Worm (Caenorhabditis elegans) whole organism, L4/young adult: ENCODE measurements around the gene spcs-2.

Source experiments
- W03F9.2 ChIP-seq: fragments of 150-350 bp; optimal IDR thresholded peaks from 2 replicates; lab custom pipeline; 2014; ENCODE audit warnings: missing biosample characterization, missing genetic modification characterization
- dao-5 ChIP-seq: sonication (generic microtip); optimal IDR thresholded peaks from 2 replicates; lab custom pipeline; 2016; ENCODE audit warnings: missing genotype, missing genetic modification characterization, moderate library complexity, missing compliant biosample characterization
- him-1 ChIP-seq: sonication (generic microtip); optimal IDR thresholded peaks from 2 replicates; lab custom pipeline; 2016; ENCODE audit warnings: missing genotype, missing genetic modification reagents, missing genetic modification characterization, missing compliant biosample characterization

spcs-2 gene

DNA sequence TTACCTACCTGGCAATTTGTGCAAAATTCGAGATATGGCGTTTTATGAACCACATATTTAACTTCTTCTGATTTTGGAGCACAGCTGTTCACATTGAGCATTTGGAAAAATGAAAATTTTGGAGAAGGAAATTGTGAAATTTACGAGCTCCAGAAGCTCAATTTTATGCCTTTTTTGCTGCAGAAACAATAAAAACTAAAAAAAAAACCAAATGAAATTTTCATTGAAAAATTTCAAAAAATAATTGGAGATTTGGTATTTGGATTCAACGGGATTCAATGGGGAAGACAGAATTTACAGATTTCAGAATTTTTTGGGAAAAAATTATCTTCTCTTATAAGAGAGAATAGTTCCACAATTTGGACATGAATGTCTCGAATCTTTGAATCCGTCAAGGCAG lies 18.2 kb upstream of the spcs-2 start, which contains the start of gene Y37D8A.26:
Gene Y37D8A.26 (minus strand): TSS at position 101 of the 400 bp plus-strand sequence.
- TF ChIP-seq dao-5 (tag; lab: Kevin White, UChicago) (no peak), him-1 (tag; lab: Kevin White, UChicago) (no peak), W03F9.2 (tag; lab: Kevin White, UChicago) (no peak)

DNA sequence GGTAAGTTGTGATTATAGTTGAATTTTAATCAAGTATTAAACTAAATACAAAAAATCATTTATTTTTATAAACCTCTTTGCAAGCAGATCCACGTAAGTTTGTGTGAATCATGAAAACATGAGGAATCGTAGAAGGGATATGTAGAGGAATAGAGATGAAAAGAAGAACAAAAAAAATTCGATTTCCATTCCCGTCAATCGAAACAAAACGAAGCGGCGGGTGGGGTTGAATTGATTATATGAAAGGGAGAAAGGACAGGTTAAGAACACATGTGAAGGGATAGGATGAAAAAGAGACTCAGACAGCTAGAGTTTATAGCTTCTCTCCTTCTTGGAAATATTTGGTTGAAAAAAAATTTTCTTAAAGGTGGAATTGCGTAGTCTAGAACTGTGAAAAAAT lies 14.7 kb upstream of the spcs-2 start:
- no peak for TF ChIP-seq dao-5 (tag; lab: Kevin White, UChicago)
- TF ChIP-seq W03F9.2 (tag; lab: Kevin White, UChicago): no peak
- no peak for TF ChIP-seq him-1 (tag; lab: Kevin White, UChicago)

DNA sequence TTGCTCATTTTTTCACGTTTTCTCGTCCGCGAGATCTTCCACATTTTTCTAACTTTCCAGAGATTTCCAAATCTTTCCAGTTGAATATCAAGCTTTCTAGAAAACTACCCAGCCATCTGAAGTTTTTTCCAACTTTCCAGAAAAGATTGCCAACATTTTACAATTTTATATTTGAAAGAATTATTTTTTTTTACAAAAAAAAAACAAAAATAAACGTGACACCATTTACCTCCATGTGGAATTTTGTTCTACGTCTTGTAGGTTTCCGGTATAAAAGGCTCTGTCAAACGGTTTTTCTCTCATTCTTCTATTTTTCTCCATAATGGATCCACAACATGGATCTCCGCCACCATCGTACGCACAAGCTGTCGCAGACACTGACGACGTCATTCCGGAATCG lies 10.2 kb upstream of the spcs-2 start, which contains the start of gene Y37D8A.8:
Gene Y37D8A.8 (plus strand): TSS at position 301 of the 400 bp plus-strand sequence.
- TF ChIP-seq him-1 (tag; lab: Kevin White, UChicago) (no peak), W03F9.2 (tag; lab: Kevin White, UChicago) (no peak), dao-5 (tag; lab: Kevin White, UChicago) (no peak)

DNA sequence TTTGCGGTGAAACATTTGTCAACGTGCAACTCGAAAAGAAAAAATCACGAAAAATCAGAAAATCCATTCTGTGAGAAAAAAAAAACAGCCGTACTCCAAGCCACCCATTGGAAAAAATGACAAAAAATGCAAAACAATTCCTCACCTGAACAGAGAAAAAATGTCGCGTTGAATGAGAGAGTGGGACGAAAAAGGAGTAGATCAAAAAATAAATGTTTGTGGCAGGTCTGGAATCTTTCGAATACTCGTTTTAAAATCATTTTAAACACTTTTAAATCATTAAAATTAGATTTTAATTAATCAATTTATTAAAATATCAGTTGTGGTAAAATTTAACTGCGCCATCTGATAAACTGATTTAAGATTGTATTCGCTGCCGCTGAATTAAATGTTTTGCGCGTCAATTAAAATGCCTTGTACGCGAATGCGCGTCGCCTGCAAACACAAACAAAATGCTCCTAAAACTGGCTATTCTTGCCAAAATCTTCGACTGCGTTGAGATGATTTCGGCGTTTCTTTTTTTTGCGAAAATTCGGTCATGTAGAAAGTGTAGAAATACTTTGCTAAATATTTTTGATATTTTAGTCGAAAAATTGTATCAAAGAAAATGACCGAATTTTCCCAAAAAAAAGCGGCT lies 4.7 kb upstream of the spcs-2 start, which contains the start of gene Y37D8A.6:
Gene Y37D8A.6 (minus strand): TSS at position 238 of the 637 bp plus-strand sequence.
- TF ChIP-seq him-1 (tag; lab: Kevin White, UChicago) (no peak), dao-5 (tag; lab: Kevin White, UChicago) (no peak), W03F9.2 (tag; lab: Kevin White, UChicago) (no peak)

DNA sequence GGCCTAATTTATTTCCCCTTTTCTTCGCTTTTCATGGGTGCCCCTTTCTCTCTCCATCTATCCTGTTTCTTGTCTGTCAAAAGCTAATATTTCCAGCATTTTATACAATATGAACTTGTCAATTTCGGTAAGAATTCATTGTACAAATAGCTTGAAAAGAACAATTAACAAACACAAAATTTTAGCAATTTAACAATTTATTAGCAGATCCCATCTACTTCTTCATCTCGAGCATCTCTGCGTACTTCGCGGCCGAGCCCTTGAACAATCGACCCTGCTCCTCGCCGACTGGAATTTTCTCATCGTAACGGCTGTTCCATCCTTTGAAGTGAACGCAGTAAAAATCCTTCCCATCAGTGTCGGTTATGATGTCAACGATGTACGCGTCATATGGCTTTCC lies 822 bp downstream of the spcs-2 start:
- no peak for TF ChIP-seq him-1 (tag; lab: Kevin White, UChicago)
- TF ChIP-seq dao-5 (tag; lab: Kevin White, UChicago): no peak
- TF ChIP-seq W03F9.2 (tag; lab: Kevin White, UChicago): no peak

DNA sequence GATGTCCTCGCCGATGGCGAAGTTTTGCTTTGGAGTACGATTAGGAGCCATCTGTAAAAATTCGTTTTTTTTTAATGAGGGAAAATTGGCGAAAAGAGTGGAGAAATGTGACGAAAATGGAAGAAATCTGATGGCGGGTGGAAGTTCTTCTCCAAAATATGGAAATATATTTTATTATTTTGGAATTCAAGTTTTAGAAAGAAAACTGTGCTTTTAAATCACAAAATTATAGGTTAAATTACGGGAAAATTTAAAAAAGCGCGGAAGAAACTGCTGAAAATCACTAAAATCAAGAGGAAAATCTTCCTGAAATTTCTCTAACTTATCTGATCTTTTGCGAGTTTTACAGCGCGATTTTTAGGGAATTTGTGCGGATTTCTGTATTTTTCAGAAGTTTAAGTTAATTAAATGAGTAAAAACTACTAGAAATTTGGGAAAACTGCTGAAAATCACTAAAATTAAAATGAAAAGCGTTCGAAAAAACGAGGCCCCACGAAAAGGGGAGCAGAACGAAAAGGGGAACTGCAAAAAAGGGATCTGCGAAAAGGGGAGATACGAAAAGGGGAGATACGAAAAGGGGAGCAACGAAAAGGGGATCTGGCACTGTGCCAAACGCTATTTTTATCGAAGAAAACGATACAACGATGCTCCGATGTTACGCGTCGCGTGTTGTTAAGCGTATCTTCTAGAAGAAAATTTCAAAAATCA lies 2.9 kb downstream of the spcs-2 start, which contains the start of the genes cec-7 and enu-3.5:
Gene cec-7 (minus strand): TSS at position 51 of the 708 bp plus-strand sequence.
Gene enu-3.5 (plus strand): TSS at position 670 of the 708 bp plus-strand sequence.
- TF ChIP-seq him-1 (tag; lab: Kevin White, UChicago) (no peak), dao-5 (tag; lab: Kevin White, UChicago) (no peak), W03F9.2 (tag; lab: Kevin White, UChicago) (no peak)

DNA sequence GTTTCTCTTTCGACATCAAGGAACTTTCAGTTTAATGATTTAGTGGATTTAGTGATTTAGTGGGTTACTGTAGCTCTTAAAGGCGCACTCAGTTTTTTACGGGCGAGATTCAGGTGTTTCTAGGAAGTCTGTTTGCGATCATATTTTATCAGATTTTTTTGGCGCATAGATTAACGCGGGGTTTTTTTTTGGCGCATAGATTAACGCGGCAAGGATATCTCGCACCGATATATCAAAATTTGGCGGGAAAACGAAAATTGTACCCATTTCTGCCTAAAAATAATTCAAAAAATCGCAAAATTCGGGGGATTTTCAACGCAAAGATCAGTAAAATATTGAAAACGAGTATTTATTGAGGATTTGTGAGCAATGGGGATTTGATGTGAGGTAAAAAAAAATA lies 5.9 kb downstream of the spcs-2 start:
- no peak for TF ChIP-seq dao-5 (tag; lab: Kevin White, UChicago)
- no peak for TF ChIP-seq W03F9.2 (tag; lab: Kevin White, UChicago)
- no peak for TF ChIP-seq him-1 (tag; lab: Kevin White, UChicago)

DNA sequence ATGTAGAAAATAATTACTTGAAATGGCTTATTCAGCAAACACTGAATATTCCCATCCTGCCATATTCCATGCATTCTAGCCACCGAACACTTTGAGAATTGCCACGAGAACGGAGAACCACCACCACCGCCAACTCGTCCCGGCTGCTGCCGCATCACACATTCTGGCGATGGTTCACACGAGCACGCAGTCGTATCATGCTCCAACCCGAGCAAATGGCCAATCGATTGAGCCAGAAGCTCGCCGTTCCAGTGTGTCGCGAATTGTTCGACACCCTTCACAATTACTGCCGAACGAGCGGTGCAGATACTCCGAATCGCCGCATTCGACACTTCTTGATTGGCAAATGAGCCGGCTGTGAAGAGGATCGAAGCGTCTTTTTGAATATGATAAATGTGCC lies 10.3 kb downstream of the spcs-2 start:
- TF ChIP-seq dao-5 (tag; lab: Kevin White, UChicago) (no peak), W03F9.2 (tag; lab: Kevin White, UChicago) (no peak), him-1 (tag; lab: Kevin White, UChicago) (no peak)

DNA sequence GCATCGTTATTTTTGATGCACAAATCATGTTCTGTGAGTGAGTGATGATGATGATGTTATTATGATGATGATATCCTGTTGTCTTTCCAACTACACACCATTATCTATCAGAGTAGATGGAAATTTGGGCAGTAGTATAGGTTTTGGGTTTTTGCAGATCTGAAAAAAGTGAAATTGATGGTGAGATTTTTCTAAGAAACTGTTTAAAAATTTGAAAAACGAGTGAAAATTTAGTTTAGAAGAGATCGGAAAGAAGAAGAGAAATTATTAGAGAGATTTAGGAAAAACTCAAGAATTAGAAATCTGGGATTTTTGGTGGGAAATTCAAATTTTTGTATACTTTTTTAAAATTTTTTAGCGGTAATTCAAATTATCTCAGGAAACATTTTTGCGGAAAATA lies 16.7 kb downstream of the spcs-2 start, which contains the start of the genes Y37D8A.29 and unc-71:
Gene Y37D8A.29 (minus strand): TSS at position 101 of the 400 bp plus-strand sequence.
Gene unc-71 (minus strand): TSS at position 159 of the 400 bp plus-strand sequence.
- TF ChIP-seq dao-5 (tag; lab: Kevin White, UChicago) (no peak), him-1 (tag; lab: Kevin White, UChicago) (no peak), W03F9.2 (tag; lab: Kevin White, UChicago) (no peak)

DNA sequence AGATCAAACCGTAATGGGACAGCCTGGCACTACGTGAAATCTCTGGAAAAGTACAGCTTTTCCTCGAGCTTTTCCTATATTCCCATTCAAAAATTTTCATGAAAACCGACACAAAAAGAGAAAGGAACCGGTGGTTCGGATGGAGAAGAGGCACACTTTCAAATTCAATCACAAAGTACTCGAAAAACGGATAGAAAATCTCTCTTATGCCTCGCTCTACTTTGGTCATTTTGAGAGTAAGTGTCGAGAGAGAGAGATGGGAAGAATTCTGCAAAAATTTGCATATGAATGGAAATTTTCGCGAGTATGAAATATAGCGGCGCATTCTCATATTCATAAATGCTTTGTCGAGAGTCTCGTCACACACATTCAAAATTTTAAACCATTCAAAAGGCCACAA lies 17.9 kb downstream of the spcs-2 start:
- TF ChIP-seq dao-5 (tag; lab: Kevin White, UChicago) (no peak), W03F9.2 (tag; lab: Kevin White, UChicago) (no peak), him-1 (tag; lab: Kevin White, UChicago) (no peak)

DNA sequence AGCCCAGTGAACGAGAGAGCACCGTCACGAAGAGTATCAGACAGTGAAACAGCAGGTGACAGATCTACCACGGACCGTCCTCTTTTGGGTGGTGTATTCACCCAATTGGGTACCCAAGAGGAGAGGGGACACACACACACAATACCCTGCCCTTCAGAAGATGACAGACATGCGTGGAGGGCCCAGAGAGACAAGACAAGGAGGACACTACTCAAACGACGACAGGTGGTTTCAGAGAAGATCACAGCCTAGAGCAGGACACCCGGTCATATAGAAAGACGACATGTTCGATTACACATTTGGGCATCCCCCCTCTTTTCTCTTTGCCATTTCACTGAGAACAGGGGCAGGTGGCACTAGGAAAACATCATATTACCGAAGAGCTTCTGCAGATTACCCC lies 19.4 kb downstream of the spcs-2 start:
- no peak for TF ChIP-seq him-1 (tag; lab: Kevin White, UChicago)
- TF ChIP-seq dao-5 (tag; lab: Kevin White, UChicago): no peak
- no peak for TF ChIP-seq W03F9.2 (tag; lab: Kevin White, UChicago)

DNA sequence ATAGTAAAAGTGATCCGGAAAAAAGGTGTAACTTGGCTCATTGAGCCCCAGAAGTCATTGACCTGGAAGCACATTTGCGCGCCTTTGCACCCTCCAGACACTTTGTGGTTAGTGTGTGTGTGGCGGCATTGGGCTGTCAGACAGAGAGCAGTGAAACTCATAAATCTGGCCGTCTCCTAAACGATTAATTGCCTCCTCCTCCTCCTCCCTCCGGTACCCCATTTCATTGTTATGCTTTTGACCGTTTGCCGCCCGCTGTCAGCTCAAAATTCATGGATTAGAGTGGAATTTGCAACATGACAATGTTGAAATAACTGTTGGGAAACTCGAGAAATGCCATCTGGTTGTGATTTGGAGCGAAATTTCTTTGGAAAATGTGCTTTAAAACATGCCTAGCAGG lies 29.2 kb downstream of the spcs-2 start:
- no peak for TF ChIP-seq W03F9.2 (tag; lab: Kevin White, UChicago)
- no peak for TF ChIP-seq him-1 (tag; lab: Kevin White, UChicago)
- TF ChIP-seq dao-5 (tag; lab: Kevin White, UChicago): no peak

DNA sequence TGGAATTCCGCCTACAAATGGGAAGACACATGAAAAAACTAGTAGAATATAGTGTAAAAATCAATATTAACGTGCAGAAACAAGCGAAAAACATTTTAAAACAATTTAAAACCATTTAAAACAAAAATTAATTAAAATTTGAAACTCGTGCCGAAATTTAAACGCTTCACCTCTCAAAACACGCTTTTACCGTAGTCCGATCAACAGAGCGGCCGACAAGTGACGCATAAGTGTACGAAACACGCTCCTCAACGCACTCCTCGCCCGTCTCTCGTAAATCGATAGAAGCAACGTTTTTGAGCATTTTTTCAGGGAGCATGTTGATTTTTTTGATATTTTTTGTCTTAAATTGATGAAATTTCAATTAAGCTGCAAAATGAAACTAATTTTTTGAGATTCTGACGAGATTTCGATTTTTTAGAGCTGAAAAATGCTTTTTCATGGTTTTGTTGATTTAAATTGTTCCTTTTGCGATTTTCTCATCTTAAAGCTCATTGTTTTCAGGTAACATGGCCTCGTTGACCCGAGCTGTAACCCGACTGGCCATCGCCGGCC lies 30.2 kb downstream of the spcs-2 start, which contains the start of gene cox-5A:
Gene cox-5A (plus strand): TSS at position 505 of the 555 bp plus-strand sequence.
- TF ChIP-seq W03F9.2 (tag; lab: Kevin White, UChicago) (peak; percentile 99), him-1 (tag; lab: Kevin White, UChicago) (peak; percentile 98), dao-5 (tag; lab: Kevin White, UChicago) (no peak)
